Fruit fly (Drosophila melanogaster) whole organism, embryonic: ENCODE results near the gene Spn28Db.

ENCODE experiments used
- Abd-B ChIP-seq: fragments of 200-800 bp; sonication (Bioruptor generic); optimal IDR thresholded peaks from 2 replicates; lab custom pipeline; 2018; ENCODE audit warnings: missing biosample characterization, mild to moderate bottlenecking, missing genetic modification characterization, moderate library complexity
- CG11504 ChIP-seq: fragments of 200-800 bp; sonication (Bioruptor generic); optimal IDR thresholded peaks from 3 replicates; lab custom pipeline; 2019; ENCODE audit warnings: missing biosample characterization, mild to moderate bottlenecking, missing genetic modification characterization, moderate library complexity
- CG12769 ChIP-seq: fragments of 200-800 bp; sonication (Bioruptor generic); optimal IDR thresholded peaks from 2 replicates; lab custom pipeline; 2019; ENCODE audit warnings: missing biosample characterization, mild to moderate bottlenecking, missing genetic modification characterization, moderate library complexity
- CG13287 ChIP-seq: fragments of 200-800 bp; sonication (Bioruptor generic); IDR thresholded peaks from 2 replicates; pipeline ENCODE4 v1.3.6; 2022; ENCODE audit warnings: missing biosample characterization, missing genetic modification characterization; ENCODE audit not compliant: partially characterized antibody
- CG13424 ChIP-seq: fragments of 200-800 bp; sonication (Bioruptor generic); optimal IDR thresholded peaks from 2 replicates; lab custom pipeline; 2019; ENCODE audit warnings: missing biosample characterization, mild to moderate bottlenecking, missing genetic modification characterization, moderate library complexity
- CG17186 ChIP-seq: fragments of 200-800 bp; sonication (Bioruptor generic); optimal IDR thresholded peaks from 3 replicates; lab custom pipeline; 2017; ENCODE audit warnings: missing biosample characterization, missing genetic modification reagents, missing genetic modification characterization
- CG17361 ChIP-seq: fragments of 200-800 bp; sonication (Bioruptor generic); IDR thresholded peaks from 3 replicates; pipeline ENCODE4 v1.3.6; 2022; ENCODE audit warnings: missing biosample characterization, missing genetic modification characterization
- CG17829 ChIP-seq: fragments of 200-800 bp; optimal IDR thresholded peaks from 2 replicates; lab custom pipeline; 2019; ENCODE audit warnings: missing biosample characterization, mild to moderate bottlenecking, missing genetic modification characterization, moderate library complexity
- CG2116 ChIP-seq: fragments of 200-800 bp; sonication (Bioruptor generic); optimal IDR thresholded peaks from 3 replicates; lab custom pipeline; 2018; ENCODE audit warnings: missing biosample characterization, mild to moderate bottlenecking, missing genetic modification characterization
- CG2678 ChIP-seq: fragments of 200-800 bp; sonication (Bioruptor generic); optimal IDR thresholded peaks from 3 replicates; lab custom pipeline; 2019; ENCODE audit warnings: missing biosample characterization, mild to moderate bottlenecking, missing genetic modification characterization, moderate library complexity
- CG31365 ChIP-seq: fragments of 200-800 bp; sonication (Bioruptor generic); optimal IDR thresholded peaks from 2 replicates; lab custom pipeline; 2018; ENCODE audit warnings: missing biosample characterization, mild to moderate bottlenecking, missing genetic modification characterization
- CG3847 ChIP-seq: fragments of 200-800 bp; sonication (Bioruptor generic); IDR thresholded peaks from 2 replicates; pipeline ENCODE4 v1.3.6; 2022; ENCODE audit warnings: missing biosample characterization, missing genetic modification characterization
- CG5245 ChIP-seq: fragments of 200-800 bp; sonication (Bioruptor generic); optimal IDR thresholded peaks from 3 replicates; lab custom pipeline; 2016; ENCODE audit warnings: missing biosample characterization, missing genetic modification characterization
- CG7963 ChIP-seq: fragments of 200-800 bp; sonication (Bioruptor generic); IDR thresholded peaks from 3 replicates; pipeline ENCODE4 v1.3.6; 2022; ENCODE audit warnings: missing biosample characterization, missing genetic modification characterization; ENCODE audit not compliant: partially characterized antibody
- CG8924 ChIP-seq: fragments of 200-800 bp; optimal IDR thresholded peaks from 3 replicates; lab custom pipeline; 2019; ENCODE audit warnings: missing biosample characterization, mild to moderate bottlenecking, missing genetic modification characterization, moderate library complexity
- CG9215 ChIP-seq: fragments of 200-800 bp; sonication (Bioruptor generic); IDR thresholded peaks from 2 replicates; pipeline ENCODE4 v1.3.6; 2022; ENCODE audit warnings: missing biosample characterization, missing genetic modification characterization
- CG9437 ChIP-seq: fragments of 200-800 bp; sonication (Bioruptor generic); optimal IDR thresholded peaks from 2 replicates; lab custom pipeline; 2018; ENCODE audit warnings: missing biosample characterization, mild to moderate bottlenecking, missing genetic modification characterization
- D19B ChIP-seq: fragments of 200-800 bp; sonication (Bioruptor generic); optimal IDR thresholded peaks from 2 replicates; lab custom pipeline; 2017; ENCODE audit warnings: missing biosample characterization, mild to moderate bottlenecking, missing genetic modification characterization
- Fer1 ChIP-seq: fragments of 200-800 bp; sonication (Bioruptor generic); optimal IDR thresholded peaks from 2 replicates; lab custom pipeline; 2017; ENCODE audit warnings: missing biosample characterization, mild to moderate bottlenecking, missing genetic modification characterization
- HLH3B ChIP-seq: fragments of 200-800 bp; sonication (Bioruptor generic); IDR thresholded peaks from 2 replicates; pipeline ENCODE4 v1.3.6; 2022; ENCODE audit warnings: missing biosample characterization, missing genetic modification characterization
- Hmx ChIP-seq: fragments of 200-800 bp; sonication (Bioruptor generic); optimal IDR thresholded peaks from 2 replicates; lab custom pipeline; 2016; ENCODE audit warnings: missing biosample characterization, missing genetic modification characterization
- Hr3 ChIP-seq: fragments of 200-800 bp; sonication (Bioruptor generic); optimal IDR thresholded peaks from 3 replicates; lab custom pipeline; 2016; ENCODE audit warnings: missing biosample characterization, missing genetic modification characterization
- Oli ChIP-seq: fragments of 200-800 bp; sonication (Bioruptor generic); optimal IDR thresholded peaks from 2 replicates; lab custom pipeline; 2018; ENCODE audit warnings: missing biosample characterization, mild to moderate bottlenecking, missing genetic modification characterization, moderate library complexity
- Scr ChIP-seq: fragments of 200-800 bp; sonication (Bioruptor generic); IDR thresholded peaks from 2 replicates; pipeline ENCODE4 v1.3.6; 2022; ENCODE audit warnings: missing biosample characterization, missing genetic modification characterization; ENCODE audit not compliant: partially characterized antibody
- Xrp1 ChIP-seq: fragments of 200-800 bp; sonication (Bioruptor generic); IDR thresholded peaks from 2 replicates; pipeline ENCODE4 v1.3.6; 2022; ENCODE audit warnings: missing biosample characterization, missing genetic modification characterization
- YL-1 ChIP-seq: fragments of 200-800 bp; sonication (Bioruptor generic); optimal IDR thresholded peaks from 3 replicates; lab custom pipeline; 2017; ENCODE audit warnings: missing biosample characterization, mild to moderate bottlenecking, missing genetic modification characterization
- abd-A ChIP-seq: fragments of 200-800 bp; sonication (Bioruptor generic); optimal IDR thresholded peaks from 3 replicates; lab custom pipeline; 2019; ENCODE audit warnings: missing biosample characterization, mild to moderate bottlenecking, missing genetic modification characterization, moderate library complexity
- ap ChIP-seq: fragments of 200-800 bp; sonication (Bioruptor generic); IDR thresholded peaks from 2 replicates; pipeline ENCODE4 v1.3.6; 2022; ENCODE audit warnings: missing biosample characterization, missing genetic modification characterization
- bab2 ChIP-seq: fragments of 200-800 bp; sonication (Bioruptor generic); optimal IDR thresholded peaks from 2 replicates; lab custom pipeline; 2016; ENCODE audit warnings: missing biosample characterization, missing genetic modification characterization
- bcd ChIP-seq: fragments of 200-800 bp; sonication (Bioruptor generic); optimal IDR thresholded peaks from 2 replicates; lab custom pipeline; 2017; ENCODE audit warnings: missing biosample characterization, mild to moderate bottlenecking, missing genetic modification characterization
- dimm ChIP-seq: fragments of 200-800 bp; sonication (Bioruptor generic); IDR thresholded peaks from 2 replicates; pipeline ENCODE4 v1.3.6; 2022; ENCODE audit warnings: missing biosample characterization, missing genetic modification characterization
- dpn ChIP-seq, 2 experiments: fragments of 200-800 bp; sonication (Bioruptor generic); optimal IDR thresholded peaks; 3 replicates each; lab custom pipeline; 2016; ENCODE audit warnings: missing biosample characterization in 2 of 2, missing genetic modification characterization in 2 of 2
- fd64A ChIP-seq: fragments of 200-800 bp; sonication (Bioruptor generic); optimal IDR thresholded peaks from 3 replicates; lab custom pipeline; 2018; ENCODE audit warnings: missing biosample characterization, mild to moderate bottlenecking, missing genetic modification characterization
- grau ChIP-seq: fragments of 200-800 bp; optimal IDR thresholded peaks from 3 replicates; lab custom pipeline; 2019; ENCODE audit warnings: missing biosample characterization, mild to moderate bottlenecking, missing genetic modification characterization, moderate library complexity
- hbn ChIP-seq: fragments of 200-800 bp; sonication (Bioruptor generic); IDR thresholded peaks from 2 replicates; pipeline ENCODE4 v1.3.6; 2022; ENCODE audit warnings: missing biosample characterization, missing genetic modification characterization; ENCODE audit not compliant: partially characterized antibody
- kah ChIP-seq: fragments of 200-800 bp; sonication (Bioruptor generic); optimal IDR thresholded peaks from 2 replicates; lab custom pipeline; 2018; ENCODE audit warnings: missing biosample characterization, mild to moderate bottlenecking, missing genetic modification characterization
- kay ChIP-seq: fragments of 200-800 bp; sonication (Bioruptor generic); optimal IDR thresholded peaks from 2 replicates; lab custom pipeline; 2016; ENCODE audit warnings: missing biosample characterization, missing genetic modification characterization
- lab ChIP-seq: fragments of 200-800 bp; sonication (Bioruptor generic); optimal IDR thresholded peaks from 3 replicates; lab custom pipeline; 2017; ENCODE audit warnings: missing biosample characterization, missing genetic modification characterization, mild to moderate bottlenecking, moderate library complexity, missing genetic modification reagents
- lola ChIP-seq, 3 experiments: fragments of >200 bp in 2 of 3; fragments of 200-800 bp in 1 of 3; sonication (Bioruptor generic) in 1 of 3; optimal IDR thresholded peaks; 2 replicates each; lab custom pipeline; 2017 to 2019; ENCODE audit warnings: missing biosample characterization in 3 of 3, missing genetic modification characterization in 3 of 3, mild to moderate bottlenecking in 1 of 3, moderate library complexity in 1 of 3
- mld ChIP-seq: fragments of 200-800 bp; sonication (Bioruptor generic); IDR thresholded peaks from 3 replicates; pipeline ENCODE4 v1.3.6; 2022; ENCODE audit warnings: missing biosample characterization, missing genetic modification characterization; ENCODE audit not compliant: partially characterized antibody
- nmo ChIP-seq: fragments of 200-800 bp; sonication (Bioruptor generic); optimal IDR thresholded peaks from 2 replicates; lab custom pipeline; 2018; ENCODE audit warnings: missing biosample characterization, mild to moderate bottlenecking, missing genetic modification characterization, moderate library complexity
- so ChIP-seq: fragments of 200-800 bp; sonication (Bioruptor generic); IDR thresholded peaks from 3 replicates; pipeline ENCODE4 v1.3.6; 2022; ENCODE audit warnings: missing biosample characterization, missing genetic modification characterization
- stwl ChIP-seq: fragments of 200-800 bp; sonication (Bioruptor generic); optimal IDR thresholded peaks from 3 replicates; lab custom pipeline; 2018; ENCODE audit warnings: missing biosample characterization, mild to moderate bottlenecking, missing genetic modification characterization, moderate library complexity
- sug ChIP-seq: fragments of 200-800 bp; optimal IDR thresholded peaks from 2 replicates; lab custom pipeline; 2019; ENCODE audit warnings: missing biosample characterization, mild to moderate bottlenecking, missing genetic modification characterization, moderate library complexity
- tap ChIP-seq: fragments of 200-800 bp; optimal IDR thresholded peaks from 3 replicates; lab custom pipeline; 2019; ENCODE audit warnings: missing biosample characterization, mild to moderate bottlenecking, missing genetic modification characterization, moderate library complexity
- tna ChIP-seq: fragments of 200-800 bp; sonication (Bioruptor generic); IDR thresholded peaks from 2 replicates; pipeline ENCODE4 v1.3.6; 2022; ENCODE audit warnings: missing biosample characterization, missing genetic modification characterization; ENCODE audit not compliant: partially characterized antibody
- trem ChIP-seq: fragments of 200-800 bp; optimal IDR thresholded peaks from 3 replicates; lab custom pipeline; 2019; ENCODE audit warnings: missing biosample characterization, mild to moderate bottlenecking, missing genetic modification characterization, moderate library complexity
- unpg ChIP-seq: fragments of 200-800 bp; sonication (Bioruptor generic); optimal IDR thresholded peaks from 3 replicates; lab custom pipeline; 2018; ENCODE audit warnings: missing biosample characterization, mild to moderate bottlenecking, missing genetic modification characterization, moderate library complexity
- yki ChIP-seq: fragments of >200 bp; optimal IDR thresholded peaks from 3 replicates; lab custom pipeline; 2018
- zf30C ChIP-seq: fragments of 200-800 bp; sonication (Bioruptor generic); optimal IDR thresholded peaks from 3 replicates; lab custom pipeline; 2018; ENCODE audit warnings: missing biosample characterization, mild to moderate bottlenecking, missing genetic modification characterization

The Spn28Db gene

DNA sequence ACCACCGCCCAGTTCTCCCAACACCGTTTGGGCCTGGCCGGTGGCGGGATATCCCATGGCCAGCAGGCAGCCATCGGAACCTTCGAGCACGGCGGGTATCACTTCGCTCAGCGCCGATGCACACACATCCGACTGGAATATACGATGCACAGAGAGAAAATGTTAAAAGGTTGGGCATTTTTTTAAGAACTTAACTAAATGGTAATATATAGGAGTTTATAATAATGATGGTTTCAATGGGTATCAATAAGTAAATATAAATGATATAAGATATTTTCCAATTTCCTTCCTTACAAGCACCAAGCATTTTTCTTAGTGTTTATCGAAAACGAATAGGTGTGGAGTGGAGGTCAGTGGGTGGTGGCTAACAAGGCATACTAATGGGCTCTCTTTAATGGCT, 38.9 kb downstream of the Spn28Db start (continued):
- TF ChIP-seq HLH3B (GFP tag; lab: Robert Waterston, UW) (peak; percentile 52), stwl (no peak), nmo (GFP tag; lab: Kevin White, UChicago) (peak; percentile 32), trem (tag; lab: Kevin White, UChicago) (peak; percentile 10), Xrp1 (GFP tag; lab: Robert Waterston, UW) (peak; percentile 61; the same call in 1 of the 2 replicates), sug (tag; lab: Kevin White, UChicago) (no peak), dimm (no peak), CG11504 (tag; lab: Kevin White, UChicago) (peak; percentile 62), lab (GFP tag; lab: Kevin White, UChicago) (peak; percentile 59), hbn (GFP tag; lab: Robert Waterston, UW) (no peak), CG13287 (GFP tag; lab: Robert Waterston, UW) (no peak), tna (GFP tag; lab: Robert Waterston, UW) (no peak), fd64A (GFP tag; lab: Kevin White, UChicago) (no peak), dpn (GFP tag; optimal IDR thresholded peaks at IDR 0.05; lab: Kevin White, UChicago) (no peak), CG7963 (GFP tag; lab: Robert Waterston, UW) (no peak), bcd (GFP tag; lab: Kevin White, UChicago) (peak; percentile 15), Fer1 (GFP tag; lab: Kevin White, UChicago) (peak; percentile 53), YL-1 (GFP tag; lab: Kevin White, UChicago) (no peak), Hmx (GFP tag; lab: Kevin White, UChicago) (no peak), CG31365 (no peak), unpg (GFP tag; lab: Kevin White, UChicago) (peak; percentile 39), CG8924 (peak; percentile 34), Hr3 (no peak), D19B (GFP tag; lab: Kevin White, UChicago) (no peak), so (GFP tag; lab: Robert Waterston, UW) (no peak), CG17186 (GFP tag; lab: Kevin White, UChicago) (no peak), kay (no peak), CG3847 (GFP tag; lab: Robert Waterston, UW) (no peak), CG12769 (tag; lab: Kevin White, UChicago) (no peak), CG2116 (no peak), yki (no peak), CG13424 (peak; percentile 9), mld (no peak), lola (GFP tag; optimal IDR thresholded peaks at IDR 0.05; lab: Kevin White, UChicago) (peak in 1 of 3 experiments; percentile 23), Oli (tag; lab: Kevin White, UChicago) (peak; percentile 31), ap (GFP tag; lab: Robert Waterston, UW) (no peak), CG9437 (GFP tag; lab: Kevin White, UChicago) (no peak), grau (tag; lab: Kevin White, UChicago) (peak; percentile 46), bab2 (no peak), Scr (no peak), kah (GFP tag; lab: Kevin White, UChicago) (no peak), CG5245 (GFP tag; lab: Kevin White, UChicago) (no peak), CG9215 (GFP tag; lab: Robert Waterston, UW) (peak; percentile 32; the same call in 1 of the 2 replicates), zf30C (GFP tag; lab: Kevin White, UChicago) (no peak), CG2678 (peak; percentile 65), CG17361 (GFP tag; lab: Robert Waterston, UW) (0 out of 3 replicates have a peak, but pooled peaks have one; percentile 37), tap (tag; lab: Kevin White, UChicago) (peak; percentile 26), Abd-B (GFP tag; lab: Kevin White, UChicago) (peak; percentile 14), CG17829 (peak; percentile 25), abd-A (tag; lab: Kevin White, UChicago) (no peak)
